Fruit fly (Drosophila melanogaster) Kc167 (cell line): ENCODE results near the gene neo.

Source experiments
- h ChIP-seq: fragments of >200 bp; optimal IDR thresholded peaks from 3 replicates; lab custom pipeline; 2018; ENCODE audit warnings: missing external identifiers
- insv ChIP-seq: fragments of >200 bp; optimal IDR thresholded peaks from 3 replicates; lab custom pipeline; 2018; ENCODE audit warnings: missing external identifiers
- ttk ChIP-seq: sonication (Bioruptor generic); optimal IDR thresholded peaks from 2 replicates; lab custom pipeline; 2017; ENCODE audit warnings: missing external identifiers

DNA sequence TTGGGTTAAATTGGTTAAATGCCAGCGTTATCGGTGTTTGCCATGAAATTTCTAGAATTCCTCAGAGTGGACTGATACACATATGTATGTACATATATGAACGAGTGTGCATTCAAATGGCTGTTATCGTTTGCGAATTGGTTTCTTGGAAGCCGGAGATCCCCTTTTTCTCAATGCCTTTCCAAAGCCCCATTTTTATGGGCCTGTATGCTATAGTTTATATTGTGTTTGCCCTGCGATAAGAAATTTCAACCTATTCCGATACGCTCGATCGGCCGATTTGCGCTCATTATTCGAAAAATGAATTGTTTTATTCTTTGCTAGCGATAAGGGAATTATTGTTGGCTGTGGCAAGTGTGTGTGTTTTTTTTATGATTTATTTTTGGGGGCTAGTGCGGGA, 35.7 kb upstream of the neo start:
- no peak for TF ChIP-seq insv (lab: Kevin White, UChicago)
- TF ChIP-seq h (lab: Kevin White, UChicago): no peak
- no peak for TF ChIP-seq ttk (lab: Kevin White, UChicago)
